Worm (Caenorhabditis elegans) whole organism, midembryonic: ENCODE measurements around the gene ucr-2.2.

Source experiments
- T22C8.4 ChIP-seq: fragments of 200-800 bp; sonication (Bioruptor generic); IDR thresholded peaks from 2 replicates; pipeline ENCODE4 v1.3.6; 2022; ENCODE audit warnings: missing genetic modification characterization, missing compliant biosample characterization
- flt-1 ChIP-seq: fragments of 200-800 bp; sonication (Bioruptor generic); IDR thresholded peaks from 2 replicates; pipeline ENCODE4 v1.3.6; 2022; ENCODE audit warnings: missing genetic modification characterization, missing compliant biosample characterization
- klf-2 ChIP-seq: fragments of 200-800 bp; sonication (Bioruptor generic); conservative IDR thresholded peaks from 2 replicates; pipeline ENCODE4 v1.3.6; 2022; ENCODE audit warnings: missing genetic modification reagents, missing genetic modification characterization, missing compliant biosample characterization
- ref-1 ChIP-seq: fragments of 200-800 bp; sonication (Bioruptor generic); conservative IDR thresholded peaks from 2 replicates; pipeline ENCODE4 v1.3.6; 2022; ENCODE audit warnings: missing genetic modification reagents, missing genetic modification characterization, missing compliant biosample characterization
- tab-1 ChIP-seq: fragments of 200-800 bp; sonication (Bioruptor generic); IDR thresholded peaks from 2 replicates; pipeline ENCODE4 v1.3.6; 2022; ENCODE audit warnings: missing genetic modification characterization, missing compliant biosample characterization
- ztf-29 ChIP-seq: fragments of 200-800 bp; sonication (Bioruptor generic); IDR thresholded peaks from 2 replicates; pipeline ENCODE4 v1.3.6; 2022; ENCODE audit warnings: missing genetic modification reagents, missing genetic modification characterization, missing compliant biosample characterization

ce11 chrX:15125138-15125537 lies 48.6 kb upstream of the ucr-2.2 start:
- no peak for TF ChIP-seq tab-1
- TF ChIP-seq flt-1 (GFP tag; lab: Robert Waterston, UW) = no peak
- no peak for TF ChIP-seq klf-2 (GFP tag; lab: Robert Waterston, UW)
- TF ChIP-seq T22C8.4 (GFP tag; lab: Robert Waterston, UW) = no peak
- TF ChIP-seq ztf-29 (GFP tag; lab: Robert Waterston, UW) = no peak
- no peak for TF ChIP-seq ref-1 (GFP tag; lab: Robert Waterston, UW)
